Worm (Caenorhabditis elegans) whole organism, L3 larva: Measurements from ENCODE around the gene F29F11.20.

Experiments used
- R02D3.7 ChIP-seq: fragments of 150-350 bp; optimal IDR thresholded peaks from 2 replicates; lab custom pipeline; 2014; ENCODE audit warnings: missing biosample characterization, missing genetic modification characterization
- aly-2 ChIP-seq: fragments of 150-350 bp; optimal IDR thresholded peaks from 2 replicates; lab custom pipeline; 2014; ENCODE audit warnings: missing biosample characterization, missing genetic modification characterization
- ama-1 ChIP-seq: fragments of 150-350 bp; optimal IDR thresholded peaks from 2 replicates; lab custom pipeline; 2018
- ceh-16 ChIP-seq: sonication (generic microtip); optimal IDR thresholded peaks from 2 replicates; lab custom pipeline; 2017; ENCODE audit warnings: missing biosample characterization, missing genetic modification characterization
- ceh-82 ChIP-seq: fragments of 150-350 bp; optimal IDR thresholded peaks from 2 replicates; lab custom pipeline; 2014; ENCODE audit warnings: missing biosample characterization, missing genetic modification characterization
- egl-5 ChIP-seq: fragments of 150-350 bp; optimal IDR thresholded peaks from 2 replicates; lab custom pipeline; 2017; ENCODE audit warnings: missing biosample characterization, missing genetic modification reagents, missing genetic modification characterization, inconsistent platforms
- elt-1 ChIP-seq: fragments of 150-350 bp; optimal IDR thresholded peaks from 2 replicates; lab custom pipeline; 2014; ENCODE audit warnings: missing biosample characterization, missing genetic modification characterization
- elt-3 ChIP-seq, 3 experiments: fragments of 150-350 bp in 1 of 3; sonication (generic microtip) in 2 of 3; optimal IDR thresholded peaks; 2 replicates in 2 of 3; 4 replicates in 1 of 3; lab custom pipeline; 2014 to 2017; ENCODE audit warnings: missing biosample characterization in 3 of 3, missing genetic modification characterization in 3 of 3
- eor-1 ChIP-seq, 2 experiments: fragments of 150-350 bp; optimal IDR thresholded peaks; 2 replicates each; lab custom pipeline; 2014 to 2018; ENCODE audit warnings: missing biosample characterization in 2 of 2, missing genetic modification characterization in 2 of 2
- fkh-10 ChIP-seq: sonication (generic microtip); optimal IDR thresholded peaks from 2 replicates; lab custom pipeline; 2017; ENCODE audit warnings: missing biosample characterization, missing genetic modification reagents, missing genetic modification characterization
- fkh-2 ChIP-seq: fragments of 150-350 bp; optimal IDR thresholded peaks from 2 replicates; lab custom pipeline; 2014; ENCODE audit warnings: missing biosample characterization, missing genetic modification reagents, missing genetic modification characterization
- fos-1 ChIP-seq: fragments of 150-350 bp; optimal IDR thresholded peaks from 2 replicates; lab custom pipeline; 2014; ENCODE audit warnings: missing biosample characterization, missing genetic modification characterization
- hmg-11 ChIP-seq: sonication (generic microtip); optimal IDR thresholded peaks from 2 replicates; lab custom pipeline; 2016; ENCODE audit warnings: missing genetic modification characterization, missing compliant biosample characterization
- jun-1 ChIP-seq: fragments of 150-350 bp; optimal IDR thresholded peaks from 2 replicates; lab custom pipeline; 2014; ENCODE audit warnings: missing biosample characterization, missing genetic modification reagents, missing genetic modification characterization
- lin-15B ChIP-seq: fragments of 150-350 bp; optimal IDR thresholded peaks from 2 replicates; lab custom pipeline; 2014; ENCODE audit warnings: missing biosample characterization, missing genetic modification characterization
- lsy-12 ChIP-seq: sonication (generic microtip); optimal IDR thresholded peaks from 2 replicates; lab custom pipeline; 2016; ENCODE audit warnings: mild to moderate bottlenecking, missing genetic modification characterization, missing compliant biosample characterization
- mdl-1 ChIP-seq: fragments of 150-350 bp; optimal IDR thresholded peaks from 2 replicates; lab custom pipeline; 2014; ENCODE audit warnings: missing biosample characterization, missing genetic modification characterization
- mml-1 ChIP-seq: fragments of 150-350 bp; sonication (generic microtip); optimal IDR thresholded peaks from 3 replicates; lab custom pipeline; 2014; ENCODE audit warnings: missing biosample characterization, missing genetic modification characterization
- nfya-1 ChIP-seq: sonication (generic microtip); optimal IDR thresholded peaks from 2 replicates; lab custom pipeline; 2017; ENCODE audit warnings: missing genetic modification characterization, mild to moderate bottlenecking, missing compliant biosample characterization, antibody characterized with exemption, moderate library complexity; ENCODE audit not compliant: insufficient read depth
- nhr-12 ChIP-seq: fragments of 150-350 bp; optimal IDR thresholded peaks from 2 replicates; lab custom pipeline; 2014; ENCODE audit warnings: missing biosample characterization, missing genetic modification characterization
- nhr-23 ChIP-seq: fragments of 150-350 bp; optimal IDR thresholded peaks from 2 replicates; lab custom pipeline; 2014; ENCODE audit warnings: missing biosample characterization, missing genetic modification reagents, missing genetic modification characterization
- nhr-25 ChIP-seq: sonication (generic microtip); optimal IDR thresholded peaks from 2 replicates; lab custom pipeline; 2017; ENCODE audit warnings: missing biosample characterization, missing genetic modification characterization
- nhr-28 ChIP-seq: fragments of 150-350 bp; optimal IDR thresholded peaks from 2 replicates; lab custom pipeline; 2014; ENCODE audit warnings: missing biosample characterization, missing genetic modification characterization
- nhr-67 ChIP-seq: fragments of 150-350 bp; optimal IDR thresholded peaks from 2 replicates; lab custom pipeline; 2014; ENCODE audit warnings: missing biosample characterization, missing genetic modification characterization
- nhr-76 ChIP-seq: fragments of 150-350 bp; sonication (generic microtip); optimal IDR thresholded peaks from 5 replicates; lab custom pipeline; 2014; ENCODE audit warnings: missing biosample characterization, missing genetic modification characterization
- nhr-77 ChIP-seq: fragments of 150-350 bp; optimal IDR thresholded peaks from 2 replicates; lab custom pipeline; 2014; ENCODE audit warnings: missing biosample characterization, missing genetic modification characterization
- pha-4 ChIP-seq: fragments of 150-350 bp; optimal IDR thresholded peaks from 2 replicates; lab custom pipeline; 2014; ENCODE audit warnings: missing biosample characterization, missing genetic modification reagents, missing genetic modification characterization
- pqm-1 ChIP-seq: fragments of 150-350 bp; optimal IDR thresholded peaks from 2 replicates; lab custom pipeline; 2017; ENCODE audit warnings: missing biosample characterization, missing genetic modification characterization, inconsistent platforms
- sea-2 ChIP-seq: fragments of 150-350 bp; sonication (generic microtip); optimal IDR thresholded peaks from 4 replicates; lab custom pipeline; 2014; ENCODE audit warnings: missing biosample characterization, missing genetic modification reagents, missing genetic modification characterization
- skn-1 ChIP-seq: fragments of 150-350 bp; optimal IDR thresholded peaks from 2 replicates; lab custom pipeline; 2014; ENCODE audit warnings: missing biosample characterization, missing genetic modification characterization
- tbx-2 ChIP-seq: sonication (generic microtip); optimal IDR thresholded peaks from 2 replicates; lab custom pipeline; 2016; ENCODE audit warnings: mild to moderate bottlenecking, missing genetic modification characterization, missing compliant biosample characterization
- unc-62 ChIP-seq: fragments of 150-350 bp; sonication (generic microtip); optimal IDR thresholded peaks from 4 replicates; lab custom pipeline; 2014; ENCODE audit warnings: missing biosample characterization, missing genetic modification reagents, missing genetic modification characterization
- zag-1 ChIP-seq: fragments of 150-350 bp; optimal IDR thresholded peaks from 2 replicates; lab custom pipeline; 2014; ENCODE audit warnings: missing biosample characterization, missing genetic modification characterization
- ztf-11 ChIP-seq: fragments of 150-350 bp; optimal IDR thresholded peaks from 2 replicates; lab custom pipeline; 2014; ENCODE audit warnings: missing biosample characterization, missing genetic modification characterization

Gene F29F11.20

DNA sequence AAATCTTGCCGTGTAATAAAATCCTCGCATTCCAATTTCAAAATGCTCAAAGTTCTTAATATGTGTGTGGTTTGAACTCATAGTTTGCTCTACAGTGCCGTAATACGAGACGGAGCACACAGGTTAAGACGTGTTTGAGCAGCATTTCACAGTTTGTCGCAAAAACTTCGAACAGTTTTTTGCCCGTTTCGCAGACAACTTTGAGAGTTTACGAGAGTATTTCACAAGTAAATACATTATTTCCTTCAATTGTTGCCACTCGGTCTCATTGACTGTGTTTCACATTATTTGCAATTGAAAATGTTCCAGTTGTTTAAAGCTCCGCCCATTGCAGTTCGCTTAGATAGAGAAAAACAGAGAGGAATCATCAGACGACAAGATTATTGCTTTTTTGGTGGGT, at the start of gene F29F11.20:
Gene F29F11.20 (plus strand): TSS at position 301 of the 400 bp plus-strand sequence.
- TF ChIP-seq nhr-25, result no peak
- TF ChIP-seq pha-4 (tag; lab: Kevin White, UChicago), result peak; percentile 64

DNA sequence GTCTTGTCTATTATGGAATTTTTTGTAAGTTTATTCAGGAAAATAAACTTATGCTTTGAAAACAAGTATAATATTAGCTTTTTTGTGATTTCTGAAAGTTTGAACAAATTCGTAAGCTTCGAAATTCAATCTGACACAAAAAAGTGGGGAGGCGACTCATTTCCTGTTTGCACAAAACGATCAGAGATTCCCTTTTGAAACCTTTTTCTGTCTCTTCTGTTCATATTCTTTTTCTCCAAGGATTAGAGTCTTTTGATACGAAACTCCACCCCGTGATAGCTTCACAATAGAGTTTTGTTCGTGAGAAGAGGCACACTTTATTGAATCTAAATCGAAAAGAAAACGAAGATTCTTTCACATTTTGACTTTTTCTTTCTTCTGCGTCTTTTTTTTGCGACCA, 46.7 kb upstream of the F29F11.20 start:
- TF ChIP-seq elt-1 (tag; lab: Kevin White, UChicago), result no peak
- peak; percentile 35 for TF ChIP-seq fkh-10 (GFP tag; lab: Kevin White, UChicago)
- TF ChIP-seq skn-1, result no peak
- TF ChIP-seq, all 47 proteins: peak for 1

DNA sequence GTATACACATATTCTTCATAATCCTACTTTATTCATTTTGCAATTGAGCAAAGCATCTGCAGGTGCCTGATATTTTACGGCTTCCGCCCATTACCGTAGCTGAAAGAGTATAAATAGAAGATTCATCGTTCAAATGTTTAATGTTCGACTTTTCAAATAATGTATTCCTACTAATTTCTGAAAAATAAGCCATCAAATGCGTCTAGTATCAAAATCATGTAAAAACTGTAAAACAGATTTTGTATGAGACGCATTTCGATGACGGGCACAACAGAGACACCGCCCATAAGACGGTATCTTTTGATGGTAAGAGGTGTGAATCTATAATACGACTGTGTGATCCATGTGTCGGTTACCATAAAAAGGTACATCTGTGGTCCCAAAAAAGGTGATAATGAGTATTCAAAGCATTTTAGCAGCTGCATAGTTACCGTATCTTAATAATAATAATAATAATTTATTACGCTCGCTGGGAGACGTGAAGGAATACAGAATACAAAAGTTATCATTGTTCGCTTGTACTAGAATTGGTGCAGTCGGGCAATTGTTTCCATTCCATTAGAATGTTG, 40.6 kb upstream of the F29F11.20 start, which contains the start of the genes C32C4.3 and C32C4.16:
Gene C32C4.3 (minus strand): TSS at position 101 of the 569 bp plus-strand sequence.
Gene C32C4.16 (plus strand): TSS at position 519 of the 569 bp plus-strand sequence.
- no peak for TF ChIP-seq mml-1 (tag; lab: Kevin White, UChicago)
- TF ChIP-seq egl-5 (tag; lab: Kevin White, UChicago), result no peak
- TF ChIP-seq ceh-16 (tag; lab: Kevin White, UChicago), result no peak
- TF ChIP-seq unc-62, result no peak
- no peak for TF ChIP-seq R02D3.7 (tag; lab: Kevin White, UChicago)
- no peak for TF ChIP-seq hmg-11 (tag; lab: Kevin White, UChicago)
- TF ChIP-seq nhr-77, result no peak
- no peak for TF ChIP-seq nhr-23 (tag; lab: Kevin White, UChicago)
- TF ChIP-seq nhr-28, result no peak
- no peak for TF ChIP-seq nfya-1 (tag; lab: Kevin White, UChicago)
- no peak for TF ChIP-seq elt-1 (tag; lab: Kevin White, UChicago)
- no peak for TF ChIP-seq elt-3 (tag; optimal IDR thresholded peaks at IDR 0.05; lab: Kevin White, UChicago)
- no peak for TF ChIP-seq pha-4 (tag; lab: Kevin White, UChicago)
- no peak for TF ChIP-seq lin-15B (tag; lab: Kevin White, UChicago)

DNA sequence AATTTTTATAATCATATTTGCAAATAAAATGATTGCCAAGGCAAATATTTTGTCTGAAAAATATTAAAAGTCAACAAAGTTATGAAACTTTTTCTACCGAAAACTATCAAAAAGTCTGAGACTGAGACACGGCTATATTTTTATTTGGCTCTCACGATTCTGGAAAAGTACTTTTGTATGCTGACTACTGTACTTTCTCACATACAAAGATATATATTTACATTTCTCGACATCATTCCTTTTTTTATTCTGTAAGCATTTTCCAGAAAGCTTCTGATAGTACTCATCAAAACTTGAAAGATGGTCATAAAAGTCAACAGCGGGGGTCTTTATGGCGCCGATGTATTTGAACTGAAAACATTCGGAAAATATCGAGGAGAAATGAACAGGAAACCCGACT, 39.6 kb upstream of the F29F11.20 start, which contains the start of gene aqp-6:
Gene aqp-6 (plus strand): TSS at position 301 of the 400 bp plus-strand sequence.
- TF ChIP-seq lsy-12, result no peak
- no peak for TF ChIP-seq tbx-2 (tag; lab: Kevin White, UChicago)
- no peak for TF ChIP-seq fkh-2 (tag; lab: Kevin White, UChicago)
- TF ChIP-seq nhr-77, result no peak
- TF ChIP-seq fos-1 (tag; lab: Kevin White, UChicago), result no peak
- TF ChIP-seq nhr-76 (tag; lab: Kevin White, UChicago), result no peak
- TF ChIP-seq pqm-1 (tag; lab: Kevin White, UChicago), result no peak
- no peak for TF ChIP-seq ama-1 (lab: Kevin White, UChicago)
- no peak for TF ChIP-seq zag-1 (tag; lab: Kevin White, UChicago)
- no peak for TF ChIP-seq ceh-82 (tag; lab: Kevin White, UChicago)
- no peak for TF ChIP-seq elt-1 (tag; lab: Kevin White, UChicago)

DNA sequence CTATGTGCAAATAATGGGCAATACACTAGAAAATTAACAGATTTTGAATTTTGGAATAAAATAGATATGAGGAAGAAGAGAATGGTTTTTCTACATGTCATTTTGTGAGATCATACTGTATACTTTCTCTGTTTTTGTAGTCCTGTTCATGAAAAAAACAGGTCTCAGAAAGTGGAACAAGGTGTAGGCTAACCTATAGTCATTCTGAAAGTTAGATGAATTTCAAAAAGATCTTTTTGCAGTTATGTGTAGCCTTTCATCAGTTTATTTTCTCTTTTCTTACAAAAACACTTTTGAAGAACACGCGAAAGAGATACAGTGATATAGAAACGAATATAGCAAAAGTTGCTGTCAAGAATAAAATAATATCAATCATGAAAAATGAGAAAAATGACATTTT, 33.5 kb upstream of the F29F11.20 start, which contains the start of gene ugt-35:
Gene ugt-35 (minus strand): TSS at position 101 of the 400 bp plus-strand sequence.
- TF ChIP-seq fkh-10 (GFP tag; lab: Kevin White, UChicago) (no peak), fkh-2 (tag; lab: Kevin White, UChicago) (no peak), sea-2 (GFP tag; lab: Kevin White, UChicago) (no peak), ceh-82 (tag; lab: Kevin White, UChicago) (no peak), nhr-12 (tag; lab: Kevin White, UChicago) (no peak), hmg-11 (tag; lab: Kevin White, UChicago) (no peak), aly-2 (tag; lab: Kevin White, UChicago) (no peak), ama-1 (lab: Kevin White, UChicago) (no peak), mdl-1 (no peak), nhr-28 (no peak), nhr-67 (tag; lab: Kevin White, UChicago) (no peak), jun-1 (no peak), ztf-11 (tag; lab: Kevin White, UChicago) (no peak), skn-1 (no peak), eor-1 (tag; optimal IDR thresholded peaks at IDR 0.05; lab: Kevin White, UChicago) (no peak), nhr-76 (tag; lab: Kevin White, UChicago) (no peak), fos-1 (tag; lab: Kevin White, UChicago) (no peak), unc-62 (no peak)
